Worm (Caenorhabditis elegans) whole organism, young adult: ENCODE data around the gene srbc-33.

Experiments used
- D2030.7 ChIP-seq: fragments of 200-800 bp; sonication (Bioruptor generic); IDR thresholded peaks from 2 replicates; pipeline ENCODE4 v1.3.6; 2022; ENCODE audit warnings: missing genetic modification reagents, missing genetic modification characterization, missing compliant biosample characterization
- F39B2.1 ChIP-seq: fragments of 200-800 bp; sonication (Bioruptor generic); IDR thresholded peaks from 2 replicates; pipeline ENCODE4 v1.3.6; 2022; ENCODE audit warnings: missing genetic modification reagents, missing genetic modification characterization, missing compliant biosample characterization
- attf-3 ChIP-seq: fragments of 200-800 bp; sonication (Bioruptor generic); conservative IDR thresholded peaks from 2 replicates; pipeline ENCODE4 v1.3.6; 2022; ENCODE audit warnings: missing genetic modification reagents, missing genetic modification characterization, missing compliant biosample characterization
- attf-6 ChIP-seq: fragments of 200-800 bp; sonication (Bioruptor generic); IDR thresholded peaks from 2 replicates; pipeline ENCODE4 v1.3.6; 2022; ENCODE audit warnings: missing genetic modification reagents, missing genetic modification characterization, missing compliant biosample characterization
- dpff-1 ChIP-seq: sonication (generic microtip); optimal IDR thresholded peaks from 2 replicates; lab custom pipeline; 2017; ENCODE audit warnings: mild to moderate bottlenecking, missing genetic modification characterization, missing compliant biosample characterization
- fkh-3 ChIP-seq: sonication (generic microtip); optimal IDR thresholded peaks from 2 replicates; lab custom pipeline; 2016; ENCODE audit warnings: mild to moderate bottlenecking, missing genetic modification characterization, missing compliant biosample characterization
- him-1 ChIP-seq: sonication (generic microtip); optimal IDR thresholded peaks from 2 replicates; lab custom pipeline; 2016; ENCODE audit warnings: missing genotype, missing genetic modification reagents, missing genetic modification characterization, missing compliant biosample characterization
- lin-40 ChIP-seq: sonication (generic microtip); optimal IDR thresholded peaks from 2 replicates; lab custom pipeline; 2016; ENCODE audit warnings: missing genetic modification characterization, mild to moderate bottlenecking, missing compliant biosample characterization, missing genotype, missing genetic modification reagents
- pha-4 ChIP-seq: fragments of 150-350 bp; sonication (generic microtip); optimal IDR thresholded peaks from 2 replicates; lab custom pipeline; 2014; ENCODE audit warnings: missing biosample characterization, missing genetic modification reagents, missing genetic modification characterization
- sdz-38 ChIP-seq: sonication (generic microtip); optimal IDR thresholded peaks from 2 replicates; lab custom pipeline; 2016; ENCODE audit warnings: missing genotype, missing genetic modification characterization, missing compliant biosample characterization
- xnd-1 ChIP-seq: sonication (generic microtip); optimal IDR thresholded peaks from 2 replicates; lab custom pipeline; 2016; ENCODE audit warnings: missing genotype, missing genetic modification reagents, missing genetic modification characterization, missing compliant biosample characterization

DNA sequence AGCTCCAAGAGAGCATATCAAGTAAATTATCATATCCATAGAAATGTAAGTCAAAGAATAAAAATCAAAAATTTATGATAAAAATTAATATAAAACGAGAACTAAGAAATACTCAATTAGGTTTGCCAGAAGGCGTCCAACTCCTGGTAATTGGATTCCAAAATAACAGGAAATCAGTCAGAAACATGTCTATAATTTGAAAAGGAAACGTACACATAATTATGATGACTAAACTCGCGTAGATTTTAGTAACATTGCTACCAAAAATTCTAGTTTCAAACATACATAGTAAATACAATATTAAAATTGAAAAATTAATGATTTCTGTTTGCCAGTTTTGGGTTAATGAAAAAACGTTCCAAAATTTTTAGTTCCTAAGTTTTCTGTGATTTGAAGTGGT, at the start of gene srbc-33:
- TF ChIP-seq D2030.7 (no peak), dpff-1 (tag; lab: Kevin White, UChicago) (no peak), sdz-38 (tag; lab: Kevin White, UChicago) (no peak), xnd-1 (no peak), attf-6 (GFP tag; lab: Robert Waterston, UW) (no peak), F39B2.1 (GFP tag; lab: Robert Waterston, UW) (no peak), lin-40 (tag; lab: Kevin White, UChicago) (no peak), attf-3 (GFP tag; lab: Robert Waterston, UW) (no peak), him-1 (tag; lab: Kevin White, UChicago) (no peak), pha-4 (no peak), fkh-3 (tag; lab: Kevin White, UChicago) (no peak)
